Worm (Caenorhabditis elegans): ENCODE results near the gene ufd-3.

ce11 chrII:9935664-9936063, 4.9 kb upstream of the ufd-3 start:
- TF ChIP-seq nhr-11 (tag; optimal IDR thresholded peaks at IDR 0.05), result no peak
- TF ChIP-seq ceh-9 (tag; optimal IDR thresholded peaks at IDR 0.05), result no peak
